Comparison of ENCODE assay signal across 1 fruit fly cellular context in the genomic region with DNA sequence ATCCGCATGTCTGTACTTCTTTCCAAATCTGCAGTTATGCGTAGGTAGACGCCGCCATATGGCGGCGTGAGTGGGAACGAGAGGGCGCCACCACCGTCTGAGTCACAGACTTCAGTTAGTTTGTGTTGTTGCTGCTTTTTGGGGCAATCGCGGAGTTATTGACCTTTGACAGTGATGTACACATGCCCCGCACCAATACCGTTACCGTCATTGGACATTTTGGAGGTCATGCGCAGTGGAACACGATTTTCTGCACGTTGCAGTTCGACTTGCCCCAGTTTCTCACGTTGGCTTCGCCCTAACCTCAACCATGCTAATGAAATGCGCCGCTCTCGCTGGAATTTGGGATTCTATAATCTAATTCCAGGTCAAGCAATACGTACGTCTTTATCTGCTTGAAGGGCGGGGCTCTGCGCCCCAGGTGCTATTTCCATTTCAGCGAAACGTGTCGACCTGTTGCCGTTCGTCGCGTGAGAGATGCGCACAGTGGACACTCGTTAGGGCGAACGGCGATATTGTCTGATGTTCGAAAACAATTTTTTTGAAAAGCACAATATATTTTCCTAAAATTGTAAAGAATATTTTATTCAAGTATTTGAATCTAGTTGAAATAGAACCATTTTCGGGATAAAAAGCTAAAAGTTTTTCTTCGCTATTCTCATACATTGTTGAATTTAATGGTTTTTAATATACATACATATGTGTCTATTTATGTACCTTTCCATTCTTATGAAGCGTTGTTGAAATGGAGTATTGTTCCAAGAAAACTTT.
TF ChIP-seq lines count a peak whose summit lies in the region.

No protein-coding gene starts in this region.

TF ChIP-seq in whole organism, embryonic, 481 proteins besides CTCF, POLR2A, EP300 and RAD21 (continued from another document):
- TF ChIP-seq CG1233 (GFP tag; optimal IDR thresholded peaks at IDR 0.05; lab: Kevin White, UChicago) = peak; percentile 56
- peak; percentile 61 for TF ChIP-seq CG32772 (GFP tag; IDR thresholded peaks at IDR 0.05; lab: Robert Waterston, UW)
- TF ChIP-seq CG7987 (GFP tag; optimal IDR thresholded peaks at IDR 0.05; lab: Kevin White, UChicago) = peak; percentile 35
- peak; percentile 9 for TF ChIP-seq Nf-YB (GFP tag; optimal IDR thresholded peaks at IDR 0.05; lab: Kevin White, UChicago)
- peak; percentile 23 for TF ChIP-seq CG1602 (GFP tag; optimal IDR thresholded peaks at IDR 0.05; lab: Kevin White, UChicago)
- peak; percentile 82 for TF ChIP-seq zfh1 (GFP tag; IDR thresholded peaks at IDR 0.05; lab: Robert Waterston, UW)
- TF ChIP-seq CG2129 (GFP tag; IDR thresholded peaks at IDR 0.05; lab: Robert Waterston, UW; ENCODE audit: partially characterized antibody) = no peak
- TF ChIP-seq da (GFP tag; optimal IDR thresholded peaks at IDR 0.05; lab: Kevin White, UChicago) = peak; percentile 18
- peak; percentile 65 for TF ChIP-seq Dip3 (GFP tag; optimal IDR thresholded peaks at IDR 0.05; lab: Kevin White, UChicago)
- TF ChIP-seq Dbx (GFP tag; IDR thresholded peaks at IDR 0.05; lab: Robert Waterston, UW) = peak; percentile 78
- peak; percentile 90 for TF ChIP-seq Sry-β (GFP tag; optimal IDR thresholded peaks at IDR 0.05; lab: Kevin White, UChicago)
- no peak for TF ChIP-seq CG10431 (GFP tag; optimal IDR thresholded peaks at IDR 0.05; lab: Kevin White, UChicago)
- TF ChIP-seq fd102C (GFP tag; optimal IDR thresholded peaks at IDR 0.05; lab: Kevin White, UChicago) = peak; percentile 11
- no peak for TF ChIP-seq D (optimal IDR thresholded peaks at IDR 0.05; lab: Kevin White, UChicago)
- TF ChIP-seq D (GFP tag; optimal IDR thresholded peaks at IDR 0.05; lab: Kevin White, UChicago) = peak; percentile 25
- TF ChIP-seq CG11723 (GFP tag; optimal IDR thresholded peaks at IDR 0.05; lab: Kevin White, UChicago) = no peak
- TF ChIP-seq Opbp (GFP tag; IDR thresholded peaks at IDR 0.05; lab: Robert Waterston, UW; ENCODE audit: partially characterized antibody) = no peak
- TF ChIP-seq gsb-n (tag; optimal IDR thresholded peaks at IDR 0.05; lab: Kevin White, UChicago) = peak; percentile 45
- TF ChIP-seq PHDP (tag; optimal IDR thresholded peaks at IDR 0.05; lab: Kevin White, UChicago) = peak; percentile 61
- peak; percentile 48 for TF ChIP-seq fu2 (GFP tag; optimal IDR thresholded peaks at IDR 0.05; lab: Kevin White, UChicago)
- TF ChIP-seq ash1 (GFP tag; optimal IDR thresholded peaks at IDR 0.05; lab: Kevin White, UChicago) = no peak
- TF ChIP-seq CG7963 (GFP tag; IDR thresholded peaks at IDR 0.05; lab: Robert Waterston, UW; ENCODE audit: partially characterized antibody) = no peak
- peak; percentile 30; the same call in 1 of the 2 replicates for TF ChIP-seq wor (GFP tag; IDR thresholded peaks at IDR 0.05; lab: Robert Waterston, UW)
- TF ChIP-seq CG9817 (tag; optimal IDR thresholded peaks at IDR 0.05; lab: Kevin White, UChicago) = peak; percentile 65
- peak; percentile 65 for TF ChIP-seq ci (GFP tag; IDR thresholded peaks at IDR 0.05; lab: Robert Waterston, UW)
- TF ChIP-seq CG18619 (GFP tag; optimal IDR thresholded peaks at IDR 0.05; lab: Kevin White, UChicago) = peak; percentile 40
- TF ChIP-seq phol (tag; optimal IDR thresholded peaks at IDR 0.05; lab: Kevin White, UChicago) = peak; percentile 64
- TF ChIP-seq ab (GFP tag; optimal IDR thresholded peaks at IDR 0.05; lab: Kevin White, UChicago) = no peak
